Worm (Caenorhabditis elegans): ENCODE measurements around the gene T03D8.6.

The T03D8.6 gene

ce11 chrV:20782188-20782587 is 37.9 kb downstream of the T03D8.6 start (continued):
- peak; percentile 40 for TF ChIP-seq ceh-8 (GFP tag; optimal IDR thresholded peaks at IDR 0.05)
- TF ChIP-seq mdl-1 (tag; optimal IDR thresholded peaks at IDR 0.05): peak in 1 of 2 experiments; percentile 47
- peak; percentile 56 for TF ChIP-seq egl-13 (tag; optimal IDR thresholded peaks at IDR 0.05)
- TF ChIP-seq nhr-11 (tag; optimal IDR thresholded peaks at IDR 0.05): peak; percentile 11
- no peak for TF ChIP-seq nhr-12 (tag; optimal IDR thresholded peaks at IDR 0.05)
- TF ChIP-seq alr-1 (tag; optimal IDR thresholded peaks at IDR 0.05; ENCODE audit: borderline replicate concordance): no peak
- no peak for TF ChIP-seq unc-62 (GFP tag; optimal IDR thresholded peaks at IDR 0.05)
- peak; percentile 60 to 67 for TF ChIP-seq lsy-2 (tag; optimal IDR thresholded peaks at IDR 0.05)
- peak; percentile 57 for TF ChIP-seq dsc-1 (tag; optimal IDR thresholded peaks at IDR 0.05)
- TF ChIP-seq snu-23 (GFP tag; optimal IDR thresholded peaks at IDR 0.05): peak; percentile 65
- TF ChIP-seq tbx-2 (tag; optimal IDR thresholded peaks at IDR 0.05): peak; percentile 74
- peak; percentile 80 for TF ChIP-seq nhr-47 (tag; optimal IDR thresholded peaks at IDR 0.05)
- TF ChIP-seq mab-9 (GFP tag; IDR thresholded peaks at IDR 0.05): no peak; the same call in 1 of the 2 replicates
- TF ChIP-seq sptf-1 (tag; optimal IDR thresholded peaks at IDR 0.05): no peak
- peak; percentile 56 for TF ChIP-seq mep-1 (tag; optimal IDR thresholded peaks at IDR 0.05)
- TF ChIP-seq rnt-1 (tag; optimal IDR thresholded peaks at IDR 0.05): peak; percentile 1
- peak; percentile 93 for TF ChIP-seq lin-14 (GFP tag; optimal IDR thresholded peaks at IDR 0.05)
- TF ChIP-seq nhr-77 (tag; optimal IDR thresholded peaks at IDR 0.05): no peak
- peak; percentile 84 for TF ChIP-seq nhr-20 (tag; optimal IDR thresholded peaks at IDR 0.05)
- peak in 1 of 2 experiments; percentile 33 for TF ChIP-seq lin-35 (GFP tag; optimal IDR thresholded peaks at IDR 0.05)
- peak; percentile 27 for TF ChIP-seq skn-1 (tag; optimal IDR thresholded peaks at IDR 0.05)
- TF ChIP-seq C34B4.2 (tag; optimal IDR thresholded peaks at IDR 0.05): no peak
- peak in 1 of 3 experiments; percentile 38 for TF ChIP-seq dpl-1 (GFP tag; optimal IDR thresholded peaks at IDR 0.05)
- no peak for TF ChIP-seq elt-2 (tag; optimal IDR thresholded peaks at IDR 0.05)
- peak; percentile 27 for TF ChIP-seq aly-2 (tag; optimal IDR thresholded peaks at IDR 0.05)
- TF ChIP-seq swsn-7 (tag; optimal IDR thresholded peaks at IDR 0.05): peak; percentile 72
- no peak for TF ChIP-seq grh-1 (GFP tag; IDR thresholded peaks at IDR 0.05)
- TF ChIP-seq snpc-4 (tag; optimal IDR thresholded peaks at IDR 0.05): no peak

- TF ChIP-seq efl-1 (optimal IDR thresholded peaks at IDR 0.05) (no peak), efl-1 (GFP tag; optimal IDR thresholded peaks at IDR 0.05 in 1 of 2) (peak in 1 of 2 experiments; percentile 54), unc-98 (GFP tag; IDR thresholded peaks at IDR 0.05) (no peak), unc-62 (GFP tag; optimal IDR thresholded peaks at IDR 0.05) (peak; percentile 27)
Observed at ce11 chrV:20781346-20781952, 38.7 kb downstream of the T03D8.6 start.

- no peak for TF ChIP-seq lin-15B (tag; optimal IDR thresholded peaks at IDR 0.05)
- TF ChIP-seq irx-1 (tag; optimal IDR thresholded peaks at IDR 0.05): no peak
- no peak for TF ChIP-seq tbx-2 (tag; optimal IDR thresholded peaks at IDR 0.05)
- peak; percentile 13 for TF ChIP-seq rnt-1 (tag; optimal IDR thresholded peaks at IDR 0.05)
- no peak for TF ChIP-seq mep-1 (tag; optimal IDR thresholded peaks at IDR 0.05)
- TF ChIP-seq lsy-2 (tag; optimal IDR thresholded peaks at IDR 0.05): peak in 1 of 2 experiments; percentile 57
- TF ChIP-seq egl-13 (tag; optimal IDR thresholded peaks at IDR 0.05): peak; percentile 31
- TF ChIP-seq lin-13 (GFP tag; optimal IDR thresholded peaks at IDR 0.05): no peak
- TF ChIP-seq nhr-28 (tag; optimal IDR thresholded peaks at IDR 0.05): no peak
Observed at ce11 chrV:20780400-20780799, 39.7 kb downstream of the T03D8.6 start, which contains the start of gene hif-1. TSS of gene hif-1 (plus strand) at chrV:20780407.

- TF ChIP-seq ceh-63 (GFP tag; optimal IDR thresholded peaks at IDR 0.05) (no peak), ztf-11 (tag; optimal IDR thresholded peaks at IDR 0.05) (no peak), sptf-1 (tag; optimal IDR thresholded peaks at IDR 0.05) (no peak), Y116A8C.19 (tag; optimal IDR thresholded peaks at IDR 0.05; ENCODE audit: borderline replicate concordance) (no peak), dpl-1 (GFP tag; optimal IDR thresholded peaks at IDR 0.05) (no peak), ets-5 (GFP tag; IDR thresholded peaks at IDR 0.05) (no peak), lin-14 (GFP tag; optimal IDR thresholded peaks at IDR 0.05) (peak; percentile 25), efl-3 (GFP tag; optimal IDR thresholded peaks at IDR 0.05) (no peak), F16B12.6 (tag; optimal IDR thresholded peaks at IDR 0.05) (no peak), nhr-90 (tag; optimal IDR thresholded peaks at IDR 0.05; ENCODE audit: poor library complexity) (no peak), isw-1 (GFP tag; IDR thresholded peaks at IDR 0.05) (no peak), fkh-10 (GFP tag; optimal IDR thresholded peaks at IDR 0.05) (no peak), nhr-20 (tag; optimal IDR thresholded peaks at IDR 0.05) (peak; percentile 48), efl-1 (optimal IDR thresholded peaks at IDR 0.05) (no peak), efl-1 (GFP tag; optimal IDR thresholded peaks at IDR 0.05 in 1 of 2) (no peak), nhr-11 (tag; optimal IDR thresholded peaks at IDR 0.05) (no peak), ztf-4 (tag; optimal IDR thresholded peaks at IDR 0.05) (no peak), swsn-7 (tag; optimal IDR thresholded peaks at IDR 0.05) (peak; percentile 27), C34B4.2 (tag; optimal IDR thresholded peaks at IDR 0.05) (no peak)
Observed at ce11 chrV:20779707-20780346, 40.3 kb downstream of the T03D8.6 start.
